Fruit fly (Drosophila melanogaster): Measurements from ENCODE around the gene CG17267.

Gene CG17267

DNA sequence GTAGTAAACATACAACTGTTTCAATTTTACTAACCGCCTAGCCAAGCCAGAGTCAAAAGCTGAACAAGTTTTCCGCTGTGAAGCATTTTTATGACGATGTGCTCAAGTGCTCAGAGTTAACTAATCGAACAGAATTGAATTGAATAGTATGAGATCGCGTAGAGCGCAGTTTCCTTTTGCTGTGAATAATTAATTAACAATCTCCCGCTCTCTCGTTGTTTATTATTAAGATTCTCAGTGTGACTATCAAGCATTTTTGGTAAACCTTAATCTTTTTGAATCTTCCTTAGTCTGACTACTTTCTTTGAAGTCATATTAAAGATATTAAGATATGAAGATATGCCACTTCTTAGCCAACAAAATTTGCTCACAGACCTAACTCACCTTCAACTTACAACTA, 6.3 kb upstream of the CG17267 start, which contains the start of gene CG31200:
TSS of gene CG31200 (minus strand) at position 101 of the 400 bp plus-strand sequence.
- TF ChIP-seq Eip93F (GFP tag; optimal IDR thresholded peaks at IDR 0.05) (no peak), Eip78C (GFP tag) (no peak), Eip75B (GFP tag; optimal IDR thresholded peaks at IDR 0.05) (no peak), salr (GFP tag; optimal IDR thresholded peaks at IDR 0.05) (no peak), Blimp-1 (GFP tag; optimal IDR thresholded peaks at IDR 0.05) (no peak), CG1621 (tag; optimal IDR thresholded peaks at IDR 0.05) (no peak), CG15336 (GFP tag; IDR thresholded peaks at IDR 0.05) (no peak), topi (GFP tag; optimal IDR thresholded peaks at IDR 0.05) (no peak), fd59A (GFP tag; optimal IDR thresholded peaks at IDR 0.05) (no peak), CG11762 (GFP tag; optimal IDR thresholded peaks at IDR 0.05; ENCODE audit: insufficient read depth) (no peak), lz (GFP tag; optimal IDR thresholded peaks at IDR 0.05) (no peak), pdm3 (GFP tag; optimal IDR thresholded peaks at IDR 0.05) (no peak), Sox102F (GFP tag; optimal IDR thresholded peaks at IDR 0.05) (no peak)

DNA sequence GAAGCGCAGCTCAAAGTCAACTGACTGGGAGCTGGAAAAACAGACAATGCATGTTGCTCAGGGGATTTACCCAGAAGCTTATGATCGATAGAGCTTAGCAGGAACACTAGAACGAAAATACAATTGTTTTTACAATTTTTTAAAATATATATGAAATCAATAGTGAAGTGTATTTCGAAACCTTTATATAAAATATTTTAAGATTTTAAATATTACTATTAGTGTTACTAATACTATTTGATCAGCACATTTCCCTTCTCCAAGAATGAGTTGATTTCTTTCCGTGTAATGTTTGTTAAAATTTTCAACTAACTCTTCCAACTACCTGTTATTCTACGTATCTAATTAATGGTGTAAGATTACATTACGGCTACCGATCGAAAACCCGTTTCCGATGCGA, 4.9 kb upstream of the CG17267 start, which contains the start of gene CG31199:
TSS of gene CG31199 (minus strand) at position 101 of the 400 bp plus-strand sequence.
- TF ChIP-seq Blimp-1 (GFP tag; optimal IDR thresholded peaks at IDR 0.05): no peak
- no peak for TF ChIP-seq CG6854 (GFP tag; optimal IDR thresholded peaks at IDR 0.05)
- no peak for TF ChIP-seq pdm3 (GFP tag; optimal IDR thresholded peaks at IDR 0.05)
- TF ChIP-seq Gug (GFP tag; IDR thresholded peaks at IDR 0.05): no peak
- no peak for TF ChIP-seq Sox15 (GFP tag; optimal IDR thresholded peaks at IDR 0.05)
- TF ChIP-seq achi (GFP tag; optimal IDR thresholded peaks at IDR 0.05): no peak
- TF ChIP-seq acj6 (GFP tag; optimal IDR thresholded peaks at IDR 0.05): no peak
- no peak for TF ChIP-seq CG7368 (GFP tag; optimal IDR thresholded peaks at IDR 0.05)
- TF ChIP-seq Hr4 (GFP tag; optimal IDR thresholded peaks at IDR 0.05): no peak
- no peak for TF ChIP-seq Eip75B (GFP tag; optimal IDR thresholded peaks at IDR 0.05)
- no peak for TF ChIP-seq fkh (GFP tag; optimal IDR thresholded peaks at IDR 0.05)

DNA sequence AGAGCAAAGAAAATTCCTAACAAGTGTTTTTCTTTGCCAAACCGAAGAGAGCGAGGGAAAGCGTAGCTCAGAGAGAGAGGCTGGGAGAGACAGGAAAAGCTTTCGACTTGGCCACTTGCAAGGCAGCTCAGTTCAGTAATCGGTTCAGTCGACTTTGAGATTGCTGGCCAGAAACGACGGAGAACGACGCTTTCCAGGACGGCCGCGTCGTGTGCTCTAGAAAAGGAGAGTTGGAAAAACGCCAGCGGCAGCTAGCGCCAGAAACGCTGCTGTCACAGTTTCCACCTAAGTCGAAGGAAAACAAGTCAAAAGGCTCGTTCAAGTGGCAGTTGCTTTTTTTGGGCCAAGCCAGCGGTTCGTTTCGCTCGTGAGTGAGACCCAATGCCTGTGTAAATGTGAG, 1.1 kb upstream of the CG17267 start, which contains the start of gene CG42322:
TSS of gene CG42322 (plus strand) at position 138 of the 400 bp plus-strand sequence.
- TF ChIP-seq CG7368 (GFP tag; optimal IDR thresholded peaks at IDR 0.05) (no peak), CG16779 (tag; optimal IDR thresholded peaks at IDR 0.05) (no peak), CG8119 (GFP tag; IDR thresholded peaks at IDR 0.05) (peak; percentile 16; the same call in 1 of the 3 replicates)

DNA sequence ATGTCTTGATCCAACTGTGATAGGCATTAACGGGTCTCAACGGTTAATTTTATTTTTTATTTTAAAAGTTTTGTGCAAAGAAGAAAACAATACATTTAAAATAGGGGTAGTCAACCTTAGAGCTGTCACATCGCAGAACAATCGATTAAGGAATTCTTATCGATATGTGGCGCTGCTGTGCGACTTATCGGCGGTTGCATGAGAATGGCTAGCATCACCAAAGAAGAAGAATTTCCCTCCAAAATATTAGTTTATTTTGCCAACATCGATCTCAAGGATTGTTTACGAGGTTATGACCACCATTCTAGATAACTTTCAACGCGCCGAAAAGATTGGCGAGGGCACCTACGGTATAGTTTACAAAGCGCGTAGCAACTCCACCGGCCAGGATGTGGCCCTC, 3.5 kb downstream of the CG17267 start, which contains the start of gene Cdk2:
TSS of gene Cdk2 (plus strand) at position 219 of the 400 bp plus-strand sequence.
- TF ChIP-seq dsx (GFP tag; optimal IDR thresholded peaks at IDR 0.05; ENCODE audit: poor library complexity, severe bottlenecking): peak; percentile 7
- no peak for TF ChIP-seq CG6163 (GFP tag; IDR thresholded peaks at IDR 0.05)
- no peak for TF ChIP-seq Hr38 (GFP tag; optimal IDR thresholded peaks at IDR 0.05)
- TF ChIP-seq eg (GFP tag; IDR thresholded peaks at IDR 0.05): 0 out of 3 replicates have a peak, but pooled peaks have one; percentile 8
- peak; percentile 34 for TF ChIP-seq achi (GFP tag; optimal IDR thresholded peaks at IDR 0.05)
- peak; percentile 59 for TF ChIP-seq CG3032 (tag; optimal IDR thresholded peaks at IDR 0.05)
- peak; percentile 22 for TF ChIP-seq lz (GFP tag; optimal IDR thresholded peaks at IDR 0.05)

DNA sequence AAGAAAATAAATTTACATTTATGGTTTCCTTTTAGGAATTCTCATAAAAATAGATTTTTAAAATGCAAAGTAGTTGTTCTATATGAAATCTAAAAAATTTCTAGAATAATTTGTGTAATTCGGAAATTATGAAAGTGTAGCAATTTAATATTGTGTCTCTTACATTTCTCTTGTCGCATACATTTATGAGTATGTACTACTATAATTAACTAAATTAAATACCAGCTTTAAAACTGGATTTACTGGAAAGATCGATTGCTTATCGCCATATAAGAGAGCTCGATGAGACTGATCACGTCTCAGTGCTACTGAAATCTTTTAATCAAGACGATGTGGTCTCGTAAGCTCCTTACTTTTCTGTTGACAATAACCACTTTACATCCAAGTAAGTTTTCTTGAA, 7.6 kb downstream of the CG17267 start, which contains the start of gene CG31205:
TSS of gene CG31205 (plus strand) at position 301 of the 400 bp plus-strand sequence.
- TF ChIP-seq OdsH (GFP tag; optimal IDR thresholded peaks at IDR 0.05): no peak
- TF ChIP-seq Eip75B (GFP tag; optimal IDR thresholded peaks at IDR 0.05): no peak
- TF ChIP-seq lz (GFP tag; optimal IDR thresholded peaks at IDR 0.05): no peak
- no peak for TF ChIP-seq achi (GFP tag; optimal IDR thresholded peaks at IDR 0.05)
- no peak for TF ChIP-seq CG10669 (GFP tag; optimal IDR thresholded peaks at IDR 0.05)
- TF ChIP-seq CG31627 (GFP tag; optimal IDR thresholded peaks at IDR 0.05): no peak
- no peak for TF ChIP-seq Ets21C (GFP tag; optimal IDR thresholded peaks at IDR 0.05)
- TF ChIP-seq vri (GFP tag; optimal IDR thresholded peaks at IDR 0.05): no peak
- TF ChIP-seq CG3032 (tag; optimal IDR thresholded peaks at IDR 0.05): no peak
- no peak for TF ChIP-seq CG1621 (tag; optimal IDR thresholded peaks at IDR 0.05)
- no peak for TF ChIP-seq CG6163 (GFP tag; IDR thresholded peaks at IDR 0.05)
- no peak for TF ChIP-seq CG3919 (GFP tag; optimal IDR thresholded peaks at IDR 0.05)
- no peak for TF ChIP-seq fkh (GFP tag; optimal IDR thresholded peaks at IDR 0.05)
- TF ChIP-seq Blimp-1 (GFP tag; optimal IDR thresholded peaks at IDR 0.05): no peak
- no peak for TF ChIP-seq CG11762 (GFP tag; optimal IDR thresholded peaks at IDR 0.05; ENCODE audit: insufficient read depth)

Data from whole organism, prepupa.